Worm (Caenorhabditis elegans) whole organism, mixed stage, embryonic: ENCODE measurements around the gene lelo-4.

Source experiments
- blmp-1 ChIP-seq: fragments of 150-350 bp; optimal IDR thresholded peaks from 2 replicates; lab custom pipeline; 2014; ENCODE audit warnings: missing biosample characterization, missing genetic modification characterization
- nhr-237 ChIP-seq: fragments of 150-350 bp; optimal IDR thresholded peaks from 2 replicates; lab custom pipeline; 2014; ENCODE audit warnings: missing biosample characterization, missing genetic modification characterization
- sptf-1 ChIP-seq: sonication (generic microtip); optimal IDR thresholded peaks from 2 replicates; lab custom pipeline; 2017; ENCODE audit warnings: mild to moderate bottlenecking, missing genetic modification characterization, moderate library complexity, missing compliant biosample characterization

ce11 chrII:5730343-5731083 is 15.8 kb downstream of the lelo-4 start, which contains the start of the genes C18A3.7 and C18A3.11:
- no peak for TF ChIP-seq sptf-1 (tag; lab: Kevin White, UChicago)
- no peak for TF ChIP-seq nhr-237 (tag; lab: Kevin White, UChicago)
- TF ChIP-seq blmp-1 = no peak
